Fruit fly (Drosophila melanogaster) whole organism, embryonic: Measurements from ENCODE around the gene EMC5.

Experiments
- Blimp-1 ChIP-seq: fragments of 200-800 bp; sonication (Bioruptor generic); optimal IDR thresholded peaks from 3 replicates; lab custom pipeline; 2018; ENCODE audit warnings: missing biosample characterization, missing genetic modification characterization, mild to moderate bottlenecking, moderate library complexity, missing genetic modification reagents
- CG10147 ChIP-seq: fragments of 200-800 bp; sonication (Bioruptor generic); optimal IDR thresholded peaks from 2 replicates; lab custom pipeline; 2019; ENCODE audit warnings: missing biosample characterization, mild to moderate bottlenecking, missing genetic modification characterization, moderate library complexity
- CG10209 ChIP-seq: fragments of 200-800 bp; sonication (Bioruptor generic); optimal IDR thresholded peaks from 3 replicates; lab custom pipeline; 2017; ENCODE audit warnings: missing biosample characterization, mild to moderate bottlenecking, missing genetic modification characterization, missing genetic modification reagents
- CG1024 ChIP-seq: fragments of 200-800 bp; sonication (Bioruptor generic); IDR thresholded peaks from 2 replicates; pipeline ENCODE4 v1.3.6; 2022; ENCODE audit warnings: missing biosample characterization, missing genetic modification characterization
- CG10979 ChIP-seq: fragments of 200-800 bp; sonication (Bioruptor generic); optimal IDR thresholded peaks from 2 replicates; lab custom pipeline; 2018; ENCODE audit warnings: missing biosample characterization, mild to moderate bottlenecking, missing genetic modification characterization, moderate library complexity
- CG11085 ChIP-seq: fragments of 200-800 bp; sonication (Bioruptor generic); IDR thresholded peaks from 2 replicates; pipeline ENCODE4 v1.3.6; 2022; ENCODE audit warnings: missing biosample characterization, missing genetic modification characterization
- CG11504 ChIP-seq: fragments of 200-800 bp; sonication (Bioruptor generic); optimal IDR thresholded peaks from 3 replicates; lab custom pipeline; 2019; ENCODE audit warnings: missing biosample characterization, mild to moderate bottlenecking, missing genetic modification characterization, moderate library complexity
- CG11695 ChIP-seq: fragments of 200-800 bp; sonication (Bioruptor generic); IDR thresholded peaks from 3 replicates; pipeline ENCODE4 v1.3.6; 2022; ENCODE audit warnings: missing biosample characterization, missing genetic modification characterization
- CG11723 ChIP-seq: fragments of 200-800 bp; sonication (Bioruptor generic); optimal IDR thresholded peaks from 2 replicates; lab custom pipeline; 2017; ENCODE audit warnings: missing biosample characterization, mild to moderate bottlenecking, missing genetic modification characterization
- CG13624 ChIP-seq: fragments of 200-800 bp; sonication (Bioruptor generic); optimal IDR thresholded peaks from 2 replicates; lab custom pipeline; 2016; ENCODE audit warnings: missing biosample characterization, missing genetic modification characterization
- CG17186 ChIP-seq: fragments of 200-800 bp; sonication (Bioruptor generic); optimal IDR thresholded peaks from 3 replicates; lab custom pipeline; 2017; ENCODE audit warnings: missing biosample characterization, missing genetic modification reagents, missing genetic modification characterization
- CG1792 ChIP-seq: fragments of 200-800 bp; sonication (Bioruptor generic); optimal IDR thresholded peaks from 2 replicates; lab custom pipeline; 2016; ENCODE audit warnings: missing biosample characterization, missing genetic modification characterization
- CG18764 ChIP-seq: fragments of 200-800 bp; sonication (Bioruptor generic); optimal IDR thresholded peaks from 3 replicates; lab custom pipeline; 2016; ENCODE audit warnings: missing biosample characterization, missing genetic modification characterization
- CG2678 ChIP-seq: fragments of 200-800 bp; sonication (Bioruptor generic); optimal IDR thresholded peaks from 3 replicates; lab custom pipeline; 2019; ENCODE audit warnings: missing biosample characterization, mild to moderate bottlenecking, missing genetic modification characterization, moderate library complexity
- CG32532 ChIP-seq: fragments of 200-800 bp; sonication (Bioruptor generic); IDR thresholded peaks from 2 replicates; pipeline ENCODE4 v1.3.6; 2022; ENCODE audit warnings: missing biosample characterization, missing genetic modification characterization
- CG32767 ChIP-seq: fragments of 200-800 bp; sonication (Bioruptor generic); IDR thresholded peaks from 2 replicates; pipeline ENCODE4 v1.3.6; 2022; ENCODE audit warnings: missing biosample characterization, missing genetic modification characterization
- CG3847 ChIP-seq: fragments of 200-800 bp; sonication (Bioruptor generic); IDR thresholded peaks from 2 replicates; pipeline ENCODE4 v1.3.6; 2022; ENCODE audit warnings: missing biosample characterization, missing genetic modification characterization
- CG4404 ChIP-seq: fragments of 200-800 bp; sonication (Bioruptor generic); IDR thresholded peaks from 2 replicates; pipeline ENCODE4 v1.3.6; 2022; ENCODE audit warnings: missing biosample characterization, missing genetic modification characterization
- CG6854 ChIP-seq: fragments of 200-800 bp; sonication (Bioruptor generic); optimal IDR thresholded peaks from 3 replicates; lab custom pipeline; 2017; ENCODE audit warnings: missing biosample characterization, mild to moderate bottlenecking, missing genetic modification characterization
- CG7357 ChIP-seq: fragments of 200-800 bp; sonication (Bioruptor generic); IDR thresholded peaks from 3 replicates; pipeline ENCODE4 v1.3.6; 2022; ENCODE audit warnings: missing biosample characterization, missing genetic modification characterization
- CG7372 ChIP-seq: fragments of 200-800 bp; sonication (Bioruptor generic); IDR thresholded peaks from 2 replicates; pipeline ENCODE4 v1.3.6; 2022; ENCODE audit warnings: missing biosample characterization, missing genetic modification characterization
- CG7928 ChIP-seq: fragments of 200-800 bp; sonication (Bioruptor generic); optimal IDR thresholded peaks from 2 replicates; lab custom pipeline; 2017; ENCODE audit warnings: missing biosample characterization, mild to moderate bottlenecking, missing genetic modification characterization
- CG8924 ChIP-seq: fragments of 200-800 bp; optimal IDR thresholded peaks from 3 replicates; lab custom pipeline; 2019; ENCODE audit warnings: missing biosample characterization, mild to moderate bottlenecking, missing genetic modification characterization, moderate library complexity
- CoRest ChIP-seq: fragments of 200-800 bp; sonication (Bioruptor generic); optimal IDR thresholded peaks from 3 replicates; lab custom pipeline; 2018; ENCODE audit warnings: missing biosample characterization, mild to moderate bottlenecking, missing genetic modification characterization, moderate library complexity
- Drgx ChIP-seq: fragments of 200-800 bp; sonication (Bioruptor generic); IDR thresholded peaks from 2 replicates; pipeline ENCODE4 v1.3.6; 2022; ENCODE audit warnings: missing biosample characterization, missing genetic modification characterization
- E2f2 ChIP-seq: fragments of 200-800 bp; sonication (Bioruptor generic); IDR thresholded peaks from 2 replicates; pipeline ENCODE4 v1.3.6; 2022; ENCODE audit warnings: missing biosample characterization, missing genetic modification characterization
- Elba2 ChIP-seq: fragments of 200-800 bp; sonication (Bioruptor generic); optimal IDR thresholded peaks from 3 replicates; lab custom pipeline; 2016; ENCODE audit warnings: missing biosample characterization, missing genetic modification characterization
- Gug ChIP-seq: fragments of 200-800 bp; sonication (Bioruptor generic); IDR thresholded peaks from 4 replicates; pipeline ENCODE4 v1.3.6; 2022; ENCODE audit warnings: missing biosample characterization, missing genetic modification characterization
- Nf-YC ChIP-seq: fragments of 200-800 bp; optimal IDR thresholded peaks from 3 replicates; lab custom pipeline; 2019; ENCODE audit warnings: missing biosample characterization, mild to moderate bottlenecking, missing genetic modification characterization, moderate library complexity
- Oli ChIP-seq: fragments of 200-800 bp; sonication (Bioruptor generic); optimal IDR thresholded peaks from 2 replicates; lab custom pipeline; 2018; ENCODE audit warnings: missing biosample characterization, mild to moderate bottlenecking, missing genetic modification characterization, moderate library complexity
- Trl ChIP-seq, 3 experiments: fragments of >200 bp in 2 of 3; fragments of 200-800 bp in 1 of 3; sonication (Bioruptor generic) in 1 of 3; optimal IDR thresholded peaks; 2 replicates in 1 of 3; 3 replicates in 2 of 3; lab custom pipeline; 2016 to 2017; ENCODE audit warnings: missing biosample characterization in 1 of 3, missing genetic modification characterization in 1 of 3
- Xbp1 ChIP-seq: fragments of 200-800 bp; sonication (Bioruptor generic); optimal IDR thresholded peaks from 3 replicates; lab custom pipeline; 2016; ENCODE audit warnings: missing biosample characterization, mild to moderate bottlenecking, missing genetic modification characterization
- al ChIP-seq: fragments of 200-800 bp; sonication (Bioruptor generic); IDR thresholded peaks from 2 replicates; pipeline ENCODE4 v1.3.6; 2022; ENCODE audit warnings: missing biosample characterization, missing genetic modification characterization
- ash1 ChIP-seq: fragments of 200-800 bp; sonication (Bioruptor generic); optimal IDR thresholded peaks from 2 replicates; lab custom pipeline; 2018; ENCODE audit warnings: missing biosample characterization, mild to moderate bottlenecking, missing genetic modification characterization
- gro ChIP-seq: fragments of 200-800 bp; sonication (Bioruptor generic); optimal IDR thresholded peaks from 2 replicates; lab custom pipeline; 2016; ENCODE audit warnings: missing biosample characterization, missing genetic modification characterization
- hb ChIP-seq: fragments of 200-800 bp; sonication (Bioruptor generic); IDR thresholded peaks from 3 replicates; pipeline ENCODE4 v1.3.6; 2022; ENCODE audit warnings: missing biosample characterization, missing genetic modification characterization; ENCODE audit not compliant: partially characterized antibody
- ind ChIP-seq: fragments of 200-800 bp; sonication (Bioruptor generic); optimal IDR thresholded peaks from 3 replicates; lab custom pipeline; 2016; ENCODE audit warnings: missing biosample characterization, missing genetic modification characterization
- kah ChIP-seq: fragments of 200-800 bp; sonication (Bioruptor generic); optimal IDR thresholded peaks from 2 replicates; lab custom pipeline; 2018; ENCODE audit warnings: missing biosample characterization, mild to moderate bottlenecking, missing genetic modification characterization
- lab ChIP-seq: fragments of 200-800 bp; sonication (Bioruptor generic); optimal IDR thresholded peaks from 3 replicates; lab custom pipeline; 2017; ENCODE audit warnings: missing biosample characterization, missing genetic modification characterization, mild to moderate bottlenecking, moderate library complexity, missing genetic modification reagents
- lmd ChIP-seq: fragments of 200-800 bp; sonication (Bioruptor generic); IDR thresholded peaks from 2 replicates; pipeline ENCODE4 v1.3.6; 2022; ENCODE audit warnings: missing biosample characterization, missing genetic modification characterization
- mam ChIP-seq: fragments of 200-800 bp; sonication (Bioruptor generic); optimal IDR thresholded peaks from 3 replicates; lab custom pipeline; 2016; ENCODE audit warnings: missing biosample characterization, missing genetic modification characterization
- nerfin-1 ChIP-seq: fragments of 200-800 bp; sonication (Bioruptor generic); optimal IDR thresholded peaks from 3 replicates; lab custom pipeline; 2019; ENCODE audit warnings: missing biosample characterization, mild to moderate bottlenecking, missing genetic modification characterization, moderate library complexity
- nom ChIP-seq: fragments of 200-800 bp; sonication (Bioruptor generic); optimal IDR thresholded peaks from 2 replicates; lab custom pipeline; 2017; ENCODE audit warnings: missing biosample characterization, missing genetic modification characterization, mild to moderate bottlenecking, moderate library complexity, missing genetic modification reagents
- pfk ChIP-seq: fragments of 200-800 bp; sonication (Bioruptor generic); optimal IDR thresholded peaks from 2 replicates; lab custom pipeline; 2018; ENCODE audit warnings: missing biosample characterization, mild to moderate bottlenecking, missing genetic modification characterization, moderate library complexity
- salm ChIP-seq: fragments of 200-800 bp; sonication (Bioruptor generic); optimal IDR thresholded peaks from 2 replicates; lab custom pipeline; 2018; ENCODE audit warnings: missing biosample characterization, mild to moderate bottlenecking, missing genetic modification characterization
- schlank ChIP-seq: fragments of 200-800 bp; sonication (Bioruptor generic); optimal IDR thresholded peaks from 2 replicates; lab custom pipeline; 2018; ENCODE audit warnings: missing biosample characterization, mild to moderate bottlenecking, missing genetic modification characterization
- sug ChIP-seq: fragments of 200-800 bp; optimal IDR thresholded peaks from 2 replicates; lab custom pipeline; 2019; ENCODE audit warnings: missing biosample characterization, mild to moderate bottlenecking, missing genetic modification characterization, moderate library complexity
- twi ChIP-seq: fragments of 200-800 bp; optimal IDR thresholded peaks from 2 replicates; lab custom pipeline; 2019; ENCODE audit warnings: missing biosample characterization, mild to moderate bottlenecking, missing genetic modification characterization, moderate library complexity

The EMC5 gene

dm6 chr2L:19026491-19027197 lies 39.1 kb downstream of the EMC5 start (continued):
- no peak for TF ChIP-seq CG1024 (GFP tag; lab: Robert Waterston, UW)
- TF ChIP-seq CG32532 (GFP tag; lab: Robert Waterston, UW): no peak; the same call in 1 of the 2 replicates
- peak; percentile 34 for TF ChIP-seq Blimp-1 (GFP tag; lab: Kevin White, UChicago)
- TF ChIP-seq twi (tag; lab: Kevin White, UChicago): peak; percentile 10
- peak; percentile 46; the same call in 1 of the 3 replicates for TF ChIP-seq CG11695 (GFP tag; lab: Robert Waterston, UW)
- peak; percentile 76 for TF ChIP-seq CG10147 (GFP tag; lab: Kevin White, UChicago)
- peak; percentile 63 for TF ChIP-seq CG6854 (GFP tag; lab: Kevin White, UChicago)
- peak; percentile 56 for TF ChIP-seq sug (tag; lab: Kevin White, UChicago)
- no peak for TF ChIP-seq CG7928
- TF ChIP-seq CG11085 (GFP tag; lab: Robert Waterston, UW): no peak
- TF ChIP-seq CoRest (tag; lab: Kevin White, UChicago): peak; percentile 70
- peak; percentile 35 for TF ChIP-seq Xbp1 (GFP tag; lab: Kevin White, UChicago)
- peak; percentile 14 for TF ChIP-seq nerfin-1 (tag; lab: Kevin White, UChicago)
- peak; percentile 57 for TF ChIP-seq schlank (tag; lab: Kevin White, UChicago)
- TF ChIP-seq CG11723 (GFP tag; lab: Kevin White, UChicago): peak; percentile 41
- peak; percentile 88 for TF ChIP-seq lab (GFP tag; lab: Kevin White, UChicago)
- TF ChIP-seq Oli: peak; percentile 57
- peak; percentile 46 for TF ChIP-seq CG11504 (tag; lab: Kevin White, UChicago)
- peak; percentile 18; the same call in 1 of the 2 replicates for TF ChIP-seq al
- TF ChIP-seq mam (GFP tag; lab: Kevin White, UChicago): peak; percentile 50
- TF ChIP-seq CG17186 (GFP tag; lab: Kevin White, UChicago): no peak
- peak; percentile 26; the same call in 1 of the 2 replicates for TF ChIP-seq Drgx
- peak; percentile 11 for TF ChIP-seq salm (tag; lab: Kevin White, UChicago)
- peak; percentile 47 for TF ChIP-seq CG10979 (tag; lab: Kevin White, UChicago)
- TF ChIP-seq CG7372 (GFP tag; lab: Robert Waterston, UW): peak; percentile 81
- peak; percentile 9; the same call in 1 of the 4 replicates for TF ChIP-seq Gug (GFP tag; lab: Robert Waterston, UW)
- TF ChIP-seq CG10209 (GFP tag; lab: Kevin White, UChicago): peak; percentile 44
- peak; percentile 28 for TF ChIP-seq kah (GFP tag; lab: Kevin White, UChicago)
- no peak for TF ChIP-seq pfk (GFP tag; lab: Kevin White, UChicago)
- peak; percentile 51 for TF ChIP-seq Nf-YC (tag; lab: Kevin White, UChicago)
- no peak for TF ChIP-seq CG1792 (GFP tag; lab: Kevin White, UChicago)
- peak; percentile 38 for TF ChIP-seq gro (GFP tag; lab: Kevin White, UChicago)
- TF ChIP-seq CG13624 (GFP tag; lab: Kevin White, UChicago): no peak
- TF ChIP-seq CG18764 (GFP tag; lab: Kevin White, UChicago): no peak
- peak; percentile 43; the same call in 1 of the 3 replicates for TF ChIP-seq CG7357
- peak; percentile 34 for TF ChIP-seq ind
- peak; percentile 35; the same call in 1 of the 2 replicates for TF ChIP-seq E2f2 (GFP tag; lab: Robert Waterston, UW)
- peak; percentile 72 for TF ChIP-seq CG8924 (tag; lab: Kevin White, UChicago)
- TF ChIP-seq ash1 (GFP tag; lab: Kevin White, UChicago): peak; percentile 2
- no peak; the same call in none of the 2 replicates for TF ChIP-seq lmd (GFP tag; lab: Robert Waterston, UW)
- TF ChIP-seq nom: peak; percentile 38
- TF ChIP-seq Trl (optimal IDR thresholded peaks at IDR 0.05; lab: Kevin White, UChicago): no peak
- no peak for TF ChIP-seq Trl (GFP tag; optimal IDR thresholded peaks at IDR 0.05; lab: Kevin White, UChicago)
- TF ChIP-seq CG2678 (tag; lab: Kevin White, UChicago): peak; percentile 86
- TF ChIP-seq Elba2 (GFP tag; lab: Kevin White, UChicago): no peak
- no peak for TF ChIP-seq hb (GFP tag; lab: Robert Waterston, UW)
- peak; percentile 27 for TF ChIP-seq CG3847 (GFP tag; lab: Robert Waterston, UW)
- peak; percentile 32; the same call in 1 of the 2 replicates for TF ChIP-seq CG4404
- TF ChIP-seq CG32767 (GFP tag; lab: Robert Waterston, UW): no peak
